Worm (Caenorhabditis elegans) whole organism, L4/young adult: ENCODE measurements around the gene snb-2.

Source experiments
- W03F9.2 ChIP-seq: fragments of 150-350 bp; optimal IDR thresholded peaks from 2 replicates; lab custom pipeline; 2014; ENCODE audit warnings: missing biosample characterization, missing genetic modification characterization
- dao-5 ChIP-seq: sonication (generic microtip); optimal IDR thresholded peaks from 2 replicates; lab custom pipeline; 2016; ENCODE audit warnings: missing genotype, missing genetic modification characterization, moderate library complexity, missing compliant biosample characterization
- him-1 ChIP-seq: sonication (generic microtip); optimal IDR thresholded peaks from 2 replicates; lab custom pipeline; 2016; ENCODE audit warnings: missing genotype, missing genetic modification reagents, missing genetic modification characterization, missing compliant biosample characterization

The snb-2 gene

ce11 chrV:12352445-12352844 is 6.7 kb upstream of the snb-2 start, which contains the start of gene sqt-3:
sqt-3 (plus strand) TSS chrV:12352745.
- TF ChIP-seq W03F9.2 (tag; lab: Kevin White, UChicago) (no peak), him-1 (no peak)

- TF ChIP-seq him-1 (no peak), W03F9.2 (tag; lab: Kevin White, UChicago) (no peak), dao-5 (no peak)
Observed at ce11 chrV:12351842-12352241, 6.1 kb upstream of the snb-2 start.

- TF ChIP-seq him-1 (no peak), W03F9.2 (tag; lab: Kevin White, UChicago) (no peak), dao-5 (no peak)
Observed at ce11 chrV:12349365-12349764, 3.7 kb upstream of the snb-2 start.

ce11 chrV:12347854-12348253 is 2.1 kb upstream of the snb-2 start:
- TF ChIP-seq W03F9.2 (tag; lab: Kevin White, UChicago) (no peak), him-1 (no peak), dao-5 (no peak)

ce11 chrV:12344845-12345244 is 863 bp downstream of the snb-2 start, which contains the start of gene F23H12.3:
F23H12.3 (plus strand) TSS chrV:12345145.
- no peak for TF ChIP-seq him-1
- TF ChIP-seq W03F9.2 (tag; lab: Kevin White, UChicago), result no peak
- TF ChIP-seq dao-5, result no peak

ce11 chrV:12343419-12343969 is 2.2 kb downstream of the snb-2 start, which contains the start of gene tomm-20:
tomm-20 (minus strand) TSS chrV:12343469.
- no peak for TF ChIP-seq dao-5
- TF ChIP-seq him-1, result peak; percentile 83
- peak; percentile 96 for TF ChIP-seq W03F9.2 (tag; lab: Kevin White, UChicago)

- TF ChIP-seq him-1 (no peak), dao-5 (no peak), W03F9.2 (tag; lab: Kevin White, UChicago) (no peak)
Observed at ce11 chrV:12337894-12338293, 7.8 kb downstream of the snb-2 start, which contains the start of gene twk-13. twk-13 (minus strand) TSS chrV:12337994.

- TF ChIP-seq W03F9.2 (tag; lab: Kevin White, UChicago), result no peak
- TF ChIP-seq dao-5, result no peak
- no peak for TF ChIP-seq him-1
Observed at ce11 chrV:12334387-12334786, 11.3 kb downstream of the snb-2 start.

- TF ChIP-seq him-1 (no peak), dao-5 (no peak), W03F9.2 (tag; lab: Kevin White, UChicago) (no peak)
Observed at ce11 chrV:12331820-12332219, 13.9 kb downstream of the snb-2 start.

ce11 chrV:12329173-12329572 is 16.5 kb downstream of the snb-2 start:
- TF ChIP-seq him-1, result no peak
- TF ChIP-seq W03F9.2 (tag; lab: Kevin White, UChicago), result no peak
- no peak for TF ChIP-seq dao-5

ce11 chrV:12326638-12327037 is 19.1 kb downstream of the snb-2 start:
- TF ChIP-seq W03F9.2 (tag; lab: Kevin White, UChicago) (no peak), dao-5 (no peak), him-1 (no peak)

- TF ChIP-seq dao-5, result no peak
- TF ChIP-seq W03F9.2 (tag; lab: Kevin White, UChicago), result no peak
- TF ChIP-seq him-1, result no peak
Observed at ce11 chrV:12320274-12320839, 25.4 kb downstream of the snb-2 start.

- no peak for TF ChIP-seq dao-5
- peak; percentile 76 for TF ChIP-seq him-1
- peak; percentile 83 for TF ChIP-seq W03F9.2 (tag; lab: Kevin White, UChicago)
Observed at ce11 chrV:12317894-12318553, 27.7 kb downstream of the snb-2 start, which contains the start of the genes R04F11.5 and R04F11.2. R04F11.5 (minus strand) TSS chrV:12318019. R04F11.2 (plus strand) TSS chrV:12318381.

ce11 chrV:12317080-12317479 is 28.6 kb downstream of the snb-2 start, which contains the start of gene R04F11.3:
R04F11.3 (minus strand) TSS chrV:12317180.
- TF ChIP-seq him-1, result no peak
- TF ChIP-seq W03F9.2 (tag; lab: Kevin White, UChicago), result no peak
- no peak for TF ChIP-seq dao-5

- TF ChIP-seq dao-5 (no peak), him-1 (no peak), W03F9.2 (tag; lab: Kevin White, UChicago) (no peak)
Observed at ce11 chrV:12316076-12316475, 29.6 kb downstream of the snb-2 start.
